Fruit fly (Drosophila melanogaster): Measurements from ENCODE around the gene Clc.

DNA sequence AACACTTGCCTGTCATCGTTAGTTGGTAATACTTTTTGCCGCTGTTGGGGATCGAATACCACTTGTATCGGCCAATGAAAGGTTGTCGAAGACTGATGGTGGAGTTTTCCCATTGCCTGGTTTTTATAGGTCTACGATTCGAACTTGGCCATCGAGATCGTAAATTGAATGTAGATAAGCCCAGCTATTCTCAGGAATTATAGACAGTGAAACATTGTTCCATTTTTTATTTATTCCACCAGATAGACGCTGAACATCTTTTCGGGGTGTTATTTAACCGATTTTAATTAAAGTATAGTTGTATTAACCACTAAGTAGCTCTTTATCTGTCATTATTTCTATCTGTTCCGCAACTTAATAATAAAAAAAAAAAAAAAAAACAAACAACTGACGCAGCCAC, 37.3 kb upstream of the Clc start, which contains the start of gene CG7298:
- TF ChIP-seq psq (optimal IDR thresholded peaks at IDR 0.05) (no peak), Myc (optimal IDR thresholded peaks at IDR 0.05) (no peak), insv (optimal IDR thresholded peaks at IDR 0.05) (no peak), Sin3A (optimal IDR thresholded peaks at IDR 0.05) (no peak), ttk (optimal IDR thresholded peaks at IDR 0.05) (no peak)
